Worm (Caenorhabditis elegans) whole organism, L2 larva: Measurements from ENCODE around the gene srj-26.
"Not testable (repeated sequence)": the region's sequence is repeated elsewhere in the genome, so short reads cannot be mapped to it uniquely, and the experiment has no call there.

Source experiments
- C34F6.9 ChIP-seq: fragments of 150-350 bp; optimal IDR thresholded peaks from 2 replicates; lab custom pipeline; 2014; ENCODE audit warnings: missing biosample characterization, missing genetic modification characterization
- F13H6.1 ChIP-seq: sonication (generic microtip); optimal IDR thresholded peaks from 2 replicates; lab custom pipeline; 2016; ENCODE audit warnings: missing genetic modification characterization, missing compliant biosample characterization
- R02D3.7 ChIP-seq: fragments of 150-350 bp; optimal IDR thresholded peaks from 2 replicates; lab custom pipeline; 2014; ENCODE audit warnings: missing biosample characterization, missing genetic modification characterization
- Y55F3AM.14 ChIP-seq: fragments of 200-800 bp; sonication (Bioruptor generic); optimal IDR thresholded peaks from 2 replicates; lab custom pipeline; 2018; ENCODE audit warnings: mild to moderate bottlenecking, missing genetic modification characterization, missing compliant biosample characterization
- aly-2 ChIP-seq: fragments of 150-350 bp; optimal IDR thresholded peaks from 2 replicates; lab custom pipeline; 2014; ENCODE audit warnings: missing biosample characterization, missing genetic modification characterization
- ama-1 ChIP-seq: fragments of 150-350 bp; optimal IDR thresholded peaks from 2 replicates; lab custom pipeline; 2018; ENCODE audit warnings: inconsistent platforms
- blmp-1 ChIP-seq: sonication (generic microtip); optimal IDR thresholded peaks from 2 replicates; lab custom pipeline; 2017; ENCODE audit warnings: missing genetic modification characterization, mild to moderate bottlenecking, missing compliant biosample characterization, antibody characterized with exemption, moderate library complexity; ENCODE audit not compliant: insufficient read depth
- ceh-16 ChIP-seq: fragments of 150-350 bp; optimal IDR thresholded peaks from 2 replicates; lab custom pipeline; 2014; ENCODE audit warnings: missing biosample characterization, missing genetic modification characterization
- dmd-4 ChIP-seq: sonication (generic microtip); optimal IDR thresholded peaks from 2 replicates; lab custom pipeline; 2017; ENCODE audit warnings: missing biosample characterization, missing genetic modification characterization
- elt-3 ChIP-seq: sonication (generic microtip); optimal IDR thresholded peaks from 2 replicates; lab custom pipeline; 2017; ENCODE audit warnings: missing biosample characterization, missing genetic modification characterization
- fos-1 ChIP-seq: fragments of 150-350 bp; optimal IDR thresholded peaks from 2 replicates; lab custom pipeline; 2014; ENCODE audit warnings: missing biosample characterization, missing genetic modification characterization
- gmeb-1 ChIP-seq: fragments of 150-350 bp; optimal IDR thresholded peaks from 2 replicates; lab custom pipeline; 2014; ENCODE audit warnings: missing biosample characterization, missing genetic modification characterization
- lin-11 ChIP-seq: fragments of 150-350 bp; sonication (generic microtip); optimal IDR thresholded peaks from 2 replicates; lab custom pipeline; 2014; ENCODE audit warnings: missing biosample characterization, missing genetic modification characterization, inconsistent platforms, mixed read lengths
- lin-13 ChIP-seq: fragments of 150-350 bp; optimal IDR thresholded peaks from 2 replicates; lab custom pipeline; 2014; ENCODE audit warnings: missing biosample characterization, missing genetic modification reagents, missing genetic modification characterization
- lsy-2 ChIP-seq, 2 experiments: fragments of 150-350 bp in 1 of 2; sonication (generic microtip) in 1 of 2; optimal IDR thresholded peaks; 2 replicates each; lab custom pipeline; 2014 to 2017; ENCODE audit warnings: missing biosample characterization in 2 of 2, missing genetic modification characterization in 2 of 2
- mab-5 ChIP-seq: fragments of 150-350 bp; optimal IDR thresholded peaks from 2 replicates; lab custom pipeline; 2014; ENCODE audit warnings: missing biosample characterization, missing genetic modification characterization
- mbf-1 ChIP-seq: sonication (generic microtip); optimal IDR thresholded peaks from 2 replicates; lab custom pipeline; 2017; ENCODE audit warnings: missing biosample characterization, missing genetic modification characterization
- mdl-1 ChIP-seq, 2 experiments: fragments of 150-350 bp in 1 of 2; sonication (generic microtip) in 1 of 2; optimal IDR thresholded peaks; 2 replicates each; lab custom pipeline; 2017; ENCODE audit warnings: missing biosample characterization in 2 of 2, missing genetic modification characterization in 2 of 2
- nhr-10 ChIP-seq: sonication (generic microtip); optimal IDR thresholded peaks from 2 replicates; lab custom pipeline; 2017; ENCODE audit warnings: missing biosample characterization, missing genetic modification characterization
- nhr-11 ChIP-seq: fragments of 150-350 bp; optimal IDR thresholded peaks from 2 replicates; lab custom pipeline; 2014; ENCODE audit warnings: missing biosample characterization, missing genetic modification characterization
- nhr-12 ChIP-seq: fragments of 150-350 bp; optimal IDR thresholded peaks from 2 replicates; lab custom pipeline; 2014; ENCODE audit warnings: missing biosample characterization, missing genetic modification characterization
- nhr-21 ChIP-seq: fragments of 150-350 bp; optimal IDR thresholded peaks from 2 replicates; lab custom pipeline; 2014; ENCODE audit warnings: missing biosample characterization, missing genetic modification characterization
- nhr-23 ChIP-seq: fragments of 150-350 bp; optimal IDR thresholded peaks from 2 replicates; lab custom pipeline; 2014; ENCODE audit warnings: missing biosample characterization, missing genetic modification reagents, missing genetic modification characterization
- nhr-237 ChIP-seq: fragments of 150-350 bp; optimal IDR thresholded peaks from 2 replicates; lab custom pipeline; 2014; ENCODE audit warnings: missing biosample characterization, missing genetic modification characterization
- nhr-6 ChIP-seq: fragments of 150-350 bp; optimal IDR thresholded peaks from 2 replicates; lab custom pipeline; 2014; ENCODE audit warnings: missing biosample characterization, missing genetic modification characterization
- nhr-77 ChIP-seq: fragments of 150-350 bp; optimal IDR thresholded peaks from 2 replicates; lab custom pipeline; 2014; ENCODE audit warnings: missing biosample characterization, missing genetic modification characterization
- peb-1 ChIP-seq: fragments of 150-350 bp; optimal IDR thresholded peaks from 2 replicates; lab custom pipeline; 2014; ENCODE audit warnings: missing biosample characterization, missing genetic modification characterization
- sma-9 ChIP-seq, 2 experiments: fragments of 150-350 bp in 1 of 2; sonication (generic microtip) in 1 of 2; optimal IDR thresholded peaks; 2 replicates each; lab custom pipeline; 2014 to 2016; ENCODE audit warnings: missing genetic modification characterization in 2 of 2, mild to moderate bottlenecking in 1 of 2, missing biosample characterization in 1 of 2, missing compliant biosample characterization in 1 of 2, missing genetic modification reagents in 1 of 2, moderate library complexity in 1 of 2
- snpc-4 ChIP-seq: fragments of 150-350 bp; optimal IDR thresholded peaks from 2 replicates; lab custom pipeline; 2014; ENCODE audit warnings: missing biosample characterization, missing genetic modification characterization
- unc-62 ChIP-seq: fragments of 150-350 bp; optimal IDR thresholded peaks from 2 replicates; lab custom pipeline; 2014; ENCODE audit warnings: missing biosample characterization, missing genetic modification reagents, missing genetic modification characterization
- zag-1 ChIP-seq: fragments of 150-350 bp; optimal IDR thresholded peaks from 2 replicates; lab custom pipeline; 2014; ENCODE audit warnings: missing biosample characterization, missing genetic modification characterization
- ztf-1 ChIP-seq: fragments of 200-800 bp; sonication (Bioruptor generic); conservative IDR thresholded peaks from 2 replicates; pipeline ENCODE4 v1.3.6; 2022; ENCODE audit warnings: missing genetic modification characterization, missing compliant biosample characterization
- ztf-11 ChIP-seq: sonication (generic microtip); optimal IDR thresholded peaks from 2 replicates; lab custom pipeline; 2017; ENCODE audit warnings: missing biosample characterization, missing genetic modification characterization
- ztf-4 ChIP-seq: fragments of 150-350 bp; optimal IDR thresholded peaks from 2 replicates; lab custom pipeline; 2014; ENCODE audit warnings: missing biosample characterization, missing genetic modification characterization

srj-26 gene

DNA sequence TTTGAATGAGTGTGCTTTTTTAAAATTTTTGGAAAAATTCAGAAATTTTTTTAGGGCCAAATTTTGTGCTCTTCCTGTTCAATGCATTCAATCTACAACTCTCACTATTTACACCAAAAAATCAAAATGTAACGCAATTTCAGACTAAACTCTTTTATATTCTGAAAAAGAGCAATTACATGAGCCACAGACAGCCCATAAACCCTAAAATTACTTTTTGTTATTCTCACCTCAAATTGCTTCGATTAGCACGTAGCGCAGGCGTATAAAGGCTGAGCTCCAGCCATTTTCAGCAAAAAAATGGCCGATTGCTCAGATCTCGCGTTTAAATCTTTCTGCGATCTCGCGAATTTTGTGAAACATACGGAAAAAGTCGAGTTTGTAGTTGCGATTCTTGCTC is 10.6 kb downstream of the srj-26 start, which contains the start of gene srw-82:
Gene srw-82, plus strand, starts transcription at position 301 of the 400 bp plus-strand sequence.
- TF ChIP-seq nhr-12 (no peak), mdl-1 (tag; optimal IDR thresholded peaks at IDR 0.05; lab: Kevin White, UChicago) (no peak), nhr-237 (no peak), nhr-11 (no peak), dmd-4 (tag; lab: Kevin White, UChicago) (no peak)

ce11 chrV:18434961-18435360 is 14.1 kb downstream of the srj-26 start, which contains the start of gene ZK262.20:
ZK262.20 (minus strand) TSS chrV:18435061.
- TF ChIP-seq mbf-1 = no peak
- no peak for TF ChIP-seq ztf-1 (GFP tag; lab: Robert Waterston, UW)
- no peak for TF ChIP-seq nhr-12
- no peak for TF ChIP-seq aly-2 (tag; lab: Kevin White, UChicago)
- no peak for TF ChIP-seq R02D3.7
- TF ChIP-seq nhr-6 = no peak
- TF ChIP-seq elt-3 (tag; lab: Kevin White, UChicago) = no peak
- no peak for TF ChIP-seq nhr-23
- no peak for TF ChIP-seq unc-62
- TF ChIP-seq nhr-10 (tag; lab: Kevin White, UChicago) = no peak
- TF ChIP-seq ztf-4 = no peak

DNA sequence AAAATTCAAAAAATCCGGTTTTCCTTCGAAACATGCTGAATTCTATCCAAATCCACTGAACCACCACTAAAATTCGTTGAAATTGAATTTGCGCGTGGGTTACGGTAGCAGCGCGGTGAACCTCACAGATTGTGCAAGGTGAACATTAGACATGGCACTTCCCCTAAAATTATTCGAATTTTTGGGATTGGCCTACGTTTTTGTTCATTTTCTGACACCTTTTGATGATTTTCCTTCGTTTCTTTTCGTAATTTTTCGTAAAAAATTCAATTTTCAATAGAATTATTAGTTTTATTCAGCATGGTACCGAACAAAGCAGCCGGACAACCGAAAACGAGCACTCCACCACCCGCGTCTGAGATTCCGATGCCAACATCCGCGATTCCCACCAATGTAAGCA is 17.2 kb downstream of the srj-26 start, which contains the start of gene ZK262.8:
Gene ZK262.8, plus strand, starts transcription at position 301 of the 400 bp plus-strand sequence.
- TF ChIP-seq lin-13 (no peak), mab-5 (no peak), gmeb-1 (tag; lab: Kevin White, UChicago) (no peak), dmd-4 (tag; lab: Kevin White, UChicago) (no peak), ama-1 (lab: Kevin White, UChicago) (no peak), nhr-23 (no peak), ceh-16 (tag; lab: Kevin White, UChicago) (no peak), sma-9 (GFP tag; optimal IDR thresholded peaks at IDR 0.05; lab: Kevin White, UChicago) (no peak), sma-9 (tag; optimal IDR thresholded peaks at IDR 0.05; lab: Kevin White, UChicago) (no peak), F13H6.1 (tag; lab: Kevin White, UChicago) (no peak)

DNA sequence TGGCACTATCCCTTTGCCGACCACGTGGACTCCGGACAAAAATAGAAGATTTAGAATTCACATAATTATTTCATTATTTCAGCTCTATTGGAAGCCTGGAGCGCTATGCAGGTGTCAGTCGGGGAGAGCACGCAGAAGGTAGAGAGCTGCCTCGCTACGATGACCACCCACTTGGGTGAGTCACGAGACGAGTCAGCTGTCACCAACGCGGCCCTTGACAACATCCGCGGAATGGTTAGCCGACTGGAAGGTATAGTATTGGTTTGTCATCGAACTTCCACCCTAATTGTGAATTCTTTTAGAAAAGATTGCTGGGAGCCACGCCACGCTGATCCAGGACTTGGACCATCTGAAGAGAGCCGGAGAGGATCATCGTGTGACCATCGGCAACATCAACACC is 18.6 kb downstream of the srj-26 start, which contains the start of gene ZK262.9:
Gene ZK262.9, plus strand, starts transcription at position 301 of the 400 bp plus-strand sequence.
- not testable (repeated sequence) for TF ChIP-seq lsy-2 (tag; optimal IDR thresholded peaks at IDR 0.05; lab: Kevin White, UChicago); nhr-23; snpc-4
- TF ChIP-seq, all 48 proteins: peak for 0; not testable (repeated sequence) for 48

DNA sequence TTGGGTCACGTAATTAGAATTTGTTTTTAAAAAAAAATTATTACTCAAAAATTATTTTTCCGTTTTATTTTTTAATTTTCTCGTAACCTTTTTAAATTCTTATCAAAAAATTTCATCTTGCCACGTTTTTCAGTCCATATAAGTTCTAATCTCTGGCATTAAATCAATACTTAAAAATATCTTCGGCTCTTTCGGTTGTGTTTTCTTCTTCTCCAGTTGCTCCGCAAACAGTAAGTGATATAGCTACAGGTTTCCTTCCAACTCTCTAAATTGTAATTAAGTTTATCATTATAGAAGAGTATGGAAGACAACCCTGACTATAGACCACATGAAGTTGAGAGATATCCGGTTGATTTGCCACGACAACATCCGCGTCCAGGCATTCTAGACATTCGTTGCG is 23.2 kb downstream of the srj-26 start, which contains the start of gene ZK228.1:
Gene ZK228.1, plus strand, starts transcription at position 301 of the 400 bp plus-strand sequence.
- TF ChIP-seq ceh-16 (tag; lab: Kevin White, UChicago) (no peak), Y55F3AM.14 (GFP tag; lab: Kevin White, UChicago) (no peak), sma-9 (GFP tag; optimal IDR thresholded peaks at IDR 0.05; lab: Kevin White, UChicago) (no peak), sma-9 (tag; optimal IDR thresholded peaks at IDR 0.05; lab: Kevin White, UChicago) (no peak), dmd-4 (tag; lab: Kevin White, UChicago) (no peak), aly-2 (tag; lab: Kevin White, UChicago) (no peak), lin-13 (no peak), nhr-10 (tag; lab: Kevin White, UChicago) (no peak), F13H6.1 (tag; lab: Kevin White, UChicago) (no peak), nhr-77 (tag; lab: Kevin White, UChicago) (no peak)

DNA sequence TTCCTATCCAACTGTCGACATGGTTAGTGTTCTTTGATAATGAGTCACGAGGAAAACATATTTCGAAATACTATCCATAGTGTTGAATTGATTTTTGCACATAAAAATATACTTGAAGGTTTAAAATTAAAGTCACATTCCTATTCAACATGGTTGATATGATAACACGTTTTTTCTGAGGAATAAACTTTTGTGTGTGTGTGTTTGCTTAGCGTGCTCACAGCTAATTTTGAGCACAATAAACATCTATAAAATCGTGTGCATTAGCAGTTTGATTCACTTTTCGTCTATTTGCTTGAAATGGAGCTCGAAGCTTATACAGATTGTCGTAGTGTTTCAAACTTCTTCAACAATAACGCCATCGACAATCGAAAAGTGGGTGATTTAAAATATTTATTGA is 35.7 kb downstream of the srj-26 start, which contains the start of gene ZK228.10:
Gene ZK228.10, plus strand, starts transcription at position 301 of the 400 bp plus-strand sequence.
- TF ChIP-seq R02D3.7 (no peak), elt-3 (tag; lab: Kevin White, UChicago) (no peak), peb-1 (tag; lab: Kevin White, UChicago) (no peak), nhr-12 (no peak), snpc-4 (no peak), ztf-11 (tag; lab: Kevin White, UChicago) (no peak), nhr-77 (tag; lab: Kevin White, UChicago) (no peak)
- TF ChIP-seq, all 48 proteins: peak for 0

ce11 chrV:18461200-18461728 is 40.4 kb downstream of the srj-26 start, which contains the start of gene ZK228.3:
ZK228.3 (minus strand) TSS chrV:18461250.
- TF ChIP-seq lin-11 (tag; lab: Kevin White, UChicago) = no peak
- TF ChIP-seq R02D3.7 = no peak
- TF ChIP-seq dmd-4 (tag; lab: Kevin White, UChicago) = no peak
- TF ChIP-seq gmeb-1 (tag; lab: Kevin White, UChicago) = peak; percentile 13
- TF ChIP-seq ztf-1 (GFP tag; lab: Robert Waterston, UW) = no peak
- TF ChIP-seq nhr-21 (tag; lab: Kevin White, UChicago) = no peak
- no peak for TF ChIP-seq C34F6.9 (tag; lab: Kevin White, UChicago)
- TF ChIP-seq blmp-1 (tag; lab: Kevin White, UChicago) = peak; percentile 8
- no peak for TF ChIP-seq aly-2 (tag; lab: Kevin White, UChicago)
- TF ChIP-seq fos-1 (tag; lab: Kevin White, UChicago) = peak; percentile 86
- peak; percentile 53 for TF ChIP-seq sma-9 (GFP tag; optimal IDR thresholded peaks at IDR 0.05; lab: Kevin White, UChicago)
- TF ChIP-seq sma-9 (tag; optimal IDR thresholded peaks at IDR 0.05; lab: Kevin White, UChicago) = no peak
- no peak for TF ChIP-seq zag-1 (tag; lab: Kevin White, UChicago)
